Fruit fly (Drosophila melanogaster): ENCODE measurements around the gene CG13692.
A peak's percentile ranks its signal among the peaks of the same experiment; 100 is the strongest.

Gene CG13692

DNA sequence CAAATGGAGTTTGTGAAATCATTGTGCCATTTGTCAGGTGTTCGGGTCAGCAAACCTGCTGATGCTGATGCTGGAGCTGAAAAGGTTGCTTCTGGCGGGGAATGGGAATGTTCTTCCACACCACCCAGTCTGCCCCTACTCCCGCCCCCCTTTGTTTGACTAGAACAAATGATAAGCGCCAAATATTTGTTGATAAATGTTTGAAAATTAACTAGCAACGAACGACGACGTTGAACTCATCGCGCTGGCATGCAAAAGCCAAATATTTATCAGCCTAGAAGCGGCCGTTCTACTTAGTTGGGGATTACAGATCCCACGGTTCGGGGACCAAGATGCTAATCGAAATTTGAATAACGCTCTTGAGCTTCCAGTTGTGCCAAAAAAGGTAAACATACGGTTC, 3.9 kb downstream of the CG13692 start (continued):
- TF ChIP-seq chn (GFP tag; optimal IDR thresholded peaks at IDR 0.05) (no peak), Myb (GFP tag; optimal IDR thresholded peaks at IDR 0.05) (peak; percentile 0), CG7786 (GFP tag; optimal IDR thresholded peaks at IDR 0.05) (no peak), BtbVII (GFP tag; optimal IDR thresholded peaks at IDR 0.05) (peak; percentile 39), Hr3 (GFP tag; optimal IDR thresholded peaks at IDR 0.05) (no peak), CG42726 (GFP tag; IDR thresholded peaks at IDR 0.05; ENCODE audit: partially characterized antibody) (no peak), Camta (GFP tag; optimal IDR thresholded peaks at IDR 0.05) (no peak), fu2 (GFP tag; optimal IDR thresholded peaks at IDR 0.05) (no peak), Sox102F (GFP tag; optimal IDR thresholded peaks at IDR 0.05) (no peak), bowl (GFP tag; IDR thresholded peaks at IDR 0.05) (no peak), CG11504 (tag; optimal IDR thresholded peaks at IDR 0.05) (peak; percentile 12), CG12744 (GFP tag; optimal IDR thresholded peaks at IDR 0.05) (no peak), nom (GFP tag; optimal IDR thresholded peaks at IDR 0.05) (no peak), Side (GFP tag; optimal IDR thresholded peaks at IDR 0.05) (no peak), CG10462 (GFP tag; optimal IDR thresholded peaks at IDR 0.05) (no peak), nerfin-2 (GFP tag; IDR thresholded peaks at IDR 0.05; ENCODE audit: partially characterized antibody) (no peak), Meics (GFP tag; optimal IDR thresholded peaks at IDR 0.05) (peak; percentile 19), CG6654 (GFP tag; optimal IDR thresholded peaks at IDR 0.05) (no peak), Doc2 (GFP tag; IDR thresholded peaks at IDR 0.05) (no peak), Chrac-16 (GFP tag; optimal IDR thresholded peaks at IDR 0.05) (no peak), az2 (GFP tag; optimal IDR thresholded peaks at IDR 0.05) (no peak), z (GFP tag; IDR thresholded peaks at IDR 0.05) (no peak), Sin3A (optimal IDR thresholded peaks at IDR 0.05) (no peak), zen (tag; optimal IDR thresholded peaks at IDR 0.05) (no peak), Trl (optimal IDR thresholded peaks at IDR 0.05) (no peak), Trl (GFP tag; optimal IDR thresholded peaks at IDR 0.05) (no peak), stwl (tag; optimal IDR thresholded peaks at IDR 0.05) (no peak), pnt (GFP tag; optimal IDR thresholded peaks at IDR 0.05) (no peak), nmo (GFP tag; optimal IDR thresholded peaks at IDR 0.05) (no peak), sens (GFP tag) (peak; percentile 34), Atf6 (GFP tag; IDR thresholded peaks at IDR 0.05) (0 out of 2 replicates have a peak, but pooled peaks have one; percentile 18), CG14014 (GFP tag; IDR thresholded peaks at IDR 0.05) (no peak), dimm (GFP tag; IDR thresholded peaks at IDR 0.05) (no peak), CG1024 (GFP tag; IDR thresholded peaks at IDR 0.05) (no peak), CG10274 (GFP tag; optimal IDR thresholded peaks at IDR 0.05) (peak; percentile 9), pan (optimal IDR thresholded peaks at IDR 0.05) (no peak), pan (GFP tag; optimal IDR thresholded peaks at IDR 0.05 in 1 of 2, IDR thresholded peaks at IDR 0.05 in 1 of 2) (no peak), da (GFP tag; optimal IDR thresholded peaks at IDR 0.05) (no peak), gro (GFP tag; optimal IDR thresholded peaks at IDR 0.05) (no peak), eyg (GFP tag; optimal IDR thresholded peaks at IDR 0.05) (no peak), CG3163 (GFP tag; optimal IDR thresholded peaks at IDR 0.05) (no peak), fd3F (GFP tag; optimal IDR thresholded peaks at IDR 0.05) (peak; percentile 6), luna (GFP tag; optimal IDR thresholded peaks at IDR 0.05) (no peak), Hmr (GFP tag; optimal IDR thresholded peaks at IDR 0.05) (peak; percentile 52), CG2120 (GFP tag; optimal IDR thresholded peaks at IDR 0.05) (no peak), CG31388 (GFP tag; optimal IDR thresholded peaks at IDR 0.05) (no peak), grn (GFP tag; optimal IDR thresholded peaks at IDR 0.05) (no peak), maf-S (GFP tag; optimal IDR thresholded peaks at IDR 0.05) (no peak), CG2678 (tag; optimal IDR thresholded peaks at IDR 0.05) (peak; percentile 43), Six4 (GFP tag; optimal IDR thresholded peaks at IDR 0.05) (no peak), yki (optimal IDR thresholded peaks at IDR 0.05) (no peak), Ada2b (GFP tag; IDR thresholded peaks at IDR 0.05) (no peak), CG12942 (GFP tag; optimal IDR thresholded peaks at IDR 0.05) (no peak), odd (GFP tag; optimal IDR thresholded peaks at IDR 0.05) (peak; percentile 8)

Data from whole organism, embryonic.